Worm (Caenorhabditis elegans): ENCODE measurements around the gene C31G12.4.

C31G12.4 gene

ce11 chrV:18125075-18125474 lies 53.5 kb downstream of the C31G12.4 start, which contains the start of gene fbxa-210:
Gene fbxa-210 (plus strand): TSS chrV:18125375.
- TF ChIP-seq ceh-43 (GFP tag; optimal IDR thresholded peaks at IDR 0.05) (no peak), ces-1 (GFP tag; optimal IDR thresholded peaks at IDR 0.05) (no peak), cnd-1 (tag; optimal IDR thresholded peaks at IDR 0.05) (no peak), lin-32 (GFP tag; optimal IDR thresholded peaks at IDR 0.05) (no peak), drap-1 (GFP tag; optimal IDR thresholded peaks at IDR 0.05) (no peak), sem-2 (GFP tag; optimal IDR thresholded peaks at IDR 0.05) (no peak), mab-5 (tag; optimal IDR thresholded peaks at IDR 0.05) (no peak), lsy-2 (tag; optimal IDR thresholded peaks at IDR 0.05) (no peak), ztf-11 (tag; optimal IDR thresholded peaks at IDR 0.05) (no peak), M03D4.4 (tag; optimal IDR thresholded peaks at IDR 0.05) (no peak), hlh-1 (tag; optimal IDR thresholded peaks at IDR 0.05) (no peak), nhr-2 (tag; optimal IDR thresholded peaks at IDR 0.05) (no peak), ceh-39 (tag; optimal IDR thresholded peaks at IDR 0.05) (no peak), mls-2 (tag; optimal IDR thresholded peaks at IDR 0.05) (no peak), nhr-237 (tag; optimal IDR thresholded peaks at IDR 0.05) (no peak), ham-2 (GFP tag; optimal IDR thresholded peaks at IDR 0.05) (no peak), bed-3 (GFP tag; optimal IDR thresholded peaks at IDR 0.05) (no peak), tbx-8 (GFP tag; optimal IDR thresholded peaks at IDR 0.05) (no peak), ceh-83 (GFP tag; optimal IDR thresholded peaks at IDR 0.05) (no peak), nhr-76 (tag; optimal IDR thresholded peaks at IDR 0.05) (no peak)

- TF ChIP-seq unc-39 (tag; optimal IDR thresholded peaks at IDR 0.05) (no peak), ceh-83 (GFP tag; optimal IDR thresholded peaks at IDR 0.05) (no peak), hlh-1 (tag; optimal IDR thresholded peaks at IDR 0.05) (no peak), mab-5 (tag; optimal IDR thresholded peaks at IDR 0.05) (no peak), ces-1 (GFP tag; optimal IDR thresholded peaks at IDR 0.05) (no peak), lin-32 (GFP tag; optimal IDR thresholded peaks at IDR 0.05) (no peak), zip-8 (tag; optimal IDR thresholded peaks at IDR 0.05) (no peak), cnd-1 (tag; optimal IDR thresholded peaks at IDR 0.05) (no peak), mls-2 (tag; optimal IDR thresholded peaks at IDR 0.05) (no peak), bed-3 (GFP tag; optimal IDR thresholded peaks at IDR 0.05) (no peak), blmp-1 (tag; optimal IDR thresholded peaks at IDR 0.05) (no peak), pha-4 (tag; optimal IDR thresholded peaks at IDR 0.05) (no peak), lin-13 (tag; optimal IDR thresholded peaks at IDR 0.05) (no peak), elt-1 (tag; optimal IDR thresholded peaks at IDR 0.05; ENCODE audit: borderline replicate concordance, insufficient read depth) (no peak)
Measured at ce11 chrV:18123639-18124038, 54.9 kb downstream of the C31G12.4 start, which contains the start of gene fbxa-107. Gene fbxa-107 (plus strand): TSS chrV:18123939.
